Fruit fly (Drosophila melanogaster): Measurements from ENCODE around the gene Fur1.

The Fur1 gene

DNA sequence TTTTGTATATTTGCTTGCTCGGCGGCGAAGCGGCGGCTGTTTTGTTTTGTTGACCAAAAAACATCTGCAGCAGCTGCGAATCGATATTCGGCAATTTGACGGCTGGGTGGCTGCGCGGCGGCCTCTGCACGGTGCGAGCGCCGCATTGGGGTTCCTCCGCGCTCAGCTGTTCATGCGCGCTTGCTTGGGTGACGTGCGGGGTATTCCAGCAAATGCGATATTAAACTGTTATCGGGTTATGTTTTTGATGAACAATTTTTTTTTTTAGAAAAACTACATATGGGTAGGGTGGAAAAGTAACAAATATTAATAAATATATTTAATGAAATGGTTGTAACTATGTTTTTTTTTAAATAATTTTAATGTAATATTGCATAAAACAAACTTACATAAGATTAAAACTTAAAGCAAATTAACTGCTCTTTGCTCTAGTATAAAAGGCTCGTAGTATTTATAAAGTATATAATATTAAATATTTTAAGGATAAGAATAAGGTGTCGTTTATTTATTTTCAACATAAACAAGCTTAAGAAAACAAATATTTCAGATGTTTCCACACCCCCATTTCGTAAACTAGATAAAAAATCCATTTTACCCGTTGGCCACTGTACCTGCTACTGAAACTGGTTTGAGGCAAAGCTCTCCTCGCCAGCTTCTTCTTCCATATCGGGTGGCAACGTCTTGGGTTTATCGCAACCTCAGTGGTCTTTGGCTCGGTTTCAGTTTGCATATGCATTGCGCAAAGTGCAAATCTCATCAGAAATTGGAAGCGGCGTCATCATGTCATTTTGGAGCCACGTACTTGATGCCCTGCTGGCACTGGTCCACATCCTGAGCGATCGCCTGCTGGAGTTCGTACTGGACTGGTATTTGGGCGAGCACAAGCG is 18.2 kb upstream of the Fur1 start, which contains the start of the genes Gnpat and CG5112 (continued):
- peak; percentile 90 for TF ChIP-seq chm (GFP tag; IDR thresholded peaks at IDR 0.05)
- TF ChIP-seq bab2 (GFP tag; optimal IDR thresholded peaks at IDR 0.05): peak; percentile 2
- TF ChIP-seq fd64A (GFP tag; optimal IDR thresholded peaks at IDR 0.05): no peak
- TF ChIP-seq Taf1 (GFP tag; IDR thresholded peaks at IDR 0.05): peak; percentile 47; the same call in 1 of the 2 replicates
- peak; percentile 75 for TF ChIP-seq tin (GFP tag; optimal IDR thresholded peaks at IDR 0.05)
- no peak for TF ChIP-seq CG31365 (tag; optimal IDR thresholded peaks at IDR 0.05)
- peak; percentile 56; the same call in 2 of the 3 replicates for TF ChIP-seq Doc3 (GFP tag; IDR thresholded peaks at IDR 0.05; ENCODE audit: partially characterized antibody)
- TF ChIP-seq sd (tag; optimal IDR thresholded peaks at IDR 0.05): no peak
- peak; percentile 11 to 29 for TF ChIP-seq Pdp1 (GFP tag; optimal IDR thresholded peaks at IDR 0.05)
- TF ChIP-seq lbe (GFP tag; optimal IDR thresholded peaks at IDR 0.05): no peak
- TF ChIP-seq ro (GFP tag; IDR thresholded peaks at IDR 0.05): no peak; the same call in 1 of the 2 replicates
- peak; percentile 42; the same call in 1 of the 2 replicates for TF ChIP-seq CG43689 (GFP tag; IDR thresholded peaks at IDR 0.05)
- no peak for TF ChIP-seq TFAM (GFP tag; optimal IDR thresholded peaks at IDR 0.05)
- no peak for TF ChIP-seq CG11560 (tag; IDR thresholded peaks at IDR 0.05)
- TF ChIP-seq Bteb2 (GFP tag; optimal IDR thresholded peaks at IDR 0.05): peak; percentile 42
- TF ChIP-seq bbx (GFP tag; IDR thresholded peaks at IDR 0.05; ENCODE audit: partially characterized antibody): peak; percentile 74
- peak; percentile 38; the same call in 1 of the 3 replicates for TF ChIP-seq gce (GFP tag; IDR thresholded peaks at IDR 0.05)
- TF ChIP-seq CG30431 (GFP tag; optimal IDR thresholded peaks at IDR 0.05): peak; percentile 14
- peak; percentile 64 for TF ChIP-seq CG5953 (GFP tag; IDR thresholded peaks at IDR 0.05)
- peak; percentile 54 for TF ChIP-seq CG10543 (GFP tag; optimal IDR thresholded peaks at IDR 0.05)
- peak; percentile 62 for TF ChIP-seq Ada2b (GFP tag; IDR thresholded peaks at IDR 0.05)
- peak; percentile 35 for TF ChIP-seq CG13624 (GFP tag; optimal IDR thresholded peaks at IDR 0.05)
- peak; percentile 47 for TF ChIP-seq sna (GFP tag; IDR thresholded peaks at IDR 0.05; ENCODE audit: partially characterized antibody)
- TF ChIP-seq Sry-β (GFP tag; optimal IDR thresholded peaks at IDR 0.05): peak; percentile 15
- peak; percentile 40 for TF ChIP-seq CG32772 (GFP tag; IDR thresholded peaks at IDR 0.05)
- TF ChIP-seq Bdp1 (GFP tag; optimal IDR thresholded peaks at IDR 0.05): no peak
- TF ChIP-seq maf-S (GFP tag; optimal IDR thresholded peaks at IDR 0.05): peak; percentile 55
- TF ChIP-seq CG15073 (GFP tag; optimal IDR thresholded peaks at IDR 0.05): no peak
- TF ChIP-seq Aef1 (GFP tag; IDR thresholded peaks at IDR 0.05): peak; percentile 65
- peak; percentile 66 for TF ChIP-seq CG12659 (GFP tag; optimal IDR thresholded peaks at IDR 0.05)
- TF ChIP-seq Lhr (GFP tag; optimal IDR thresholded peaks at IDR 0.05): no peak
- TF ChIP-seq Hsf (GFP tag; optimal IDR thresholded peaks at IDR 0.05): peak; percentile 57
- no peak for TF ChIP-seq CG8089 (GFP tag; optimal IDR thresholded peaks at IDR 0.05)
- no peak for TF ChIP-seq Neu2 (GFP tag; optimal IDR thresholded peaks at IDR 0.05; ENCODE audit: borderline replicate concordance)
- no peak for TF ChIP-seq crol (GFP tag; IDR thresholded peaks at IDR 0.05)
- TF ChIP-seq bcd (GFP tag; optimal IDR thresholded peaks at IDR 0.05): peak; percentile 43
- no peak for TF ChIP-seq fru (optimal IDR thresholded peaks at IDR 0.05)
- no peak for TF ChIP-seq D (optimal IDR thresholded peaks at IDR 0.05)
- TF ChIP-seq D (GFP tag; optimal IDR thresholded peaks at IDR 0.05): peak; percentile 2
- peak; percentile 41 for TF ChIP-seq gcm2 (GFP tag; optimal IDR thresholded peaks at IDR 0.05)
- TF ChIP-seq Hr78 (GFP tag; optimal IDR thresholded peaks at IDR 0.05): no peak
- TF ChIP-seq Atf6 (GFP tag; IDR thresholded peaks at IDR 0.05): peak; percentile 49; the same call in 1 of the 2 replicates
- TF ChIP-seq CkIIα-i1 (GFP tag; IDR thresholded peaks at IDR 0.05): no peak
- no peak for TF ChIP-seq Lpt (GFP tag; optimal IDR thresholded peaks at IDR 0.05)
- no peak for TF ChIP-seq disco-r (GFP tag; optimal IDR thresholded peaks at IDR 0.05)
- no peak for TF ChIP-seq CG2875 (GFP tag; optimal IDR thresholded peaks at IDR 0.05)
- TF ChIP-seq dm (GFP tag; optimal IDR thresholded peaks at IDR 0.05): peak; percentile 36
- peak; percentile 35 for TF ChIP-seq Sox102F (GFP tag; optimal IDR thresholded peaks at IDR 0.05)
- TF ChIP-seq CG2116 (GFP tag; optimal IDR thresholded peaks at IDR 0.05): peak; percentile 60
